Fruit fly (Drosophila melanogaster): ENCODE measurements around the gene CG6428.

Gene CG6428

DNA sequence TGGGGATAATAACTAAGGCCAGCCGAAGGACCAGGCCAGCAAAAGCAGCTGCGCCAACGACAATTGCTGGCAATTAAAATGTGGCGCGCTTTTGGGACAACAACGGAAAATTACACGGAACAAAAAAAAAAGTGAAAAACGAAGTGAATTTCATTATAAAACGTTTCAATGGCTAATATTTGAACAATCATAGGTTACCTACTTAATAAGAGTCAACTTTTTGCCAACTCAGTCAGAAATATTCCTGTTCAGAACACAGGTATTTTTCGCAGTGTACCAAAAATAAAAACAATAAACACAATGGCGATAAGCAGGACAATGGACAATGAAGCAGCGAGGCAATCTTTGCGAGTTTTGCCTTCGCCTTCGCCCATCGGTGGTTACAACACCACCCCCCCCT lies 36.6 kb upstream of the CG6428 start (continued):
- TF ChIP-seq CG13775 (GFP tag; optimal IDR thresholded peaks at IDR 0.05) (peak; percentile 20), bcd (GFP tag; optimal IDR thresholded peaks at IDR 0.05) (peak; percentile 14), fu2 (GFP tag; optimal IDR thresholded peaks at IDR 0.05) (no peak), CG8388 (GFP tag; optimal IDR thresholded peaks at IDR 0.05) (peak; percentile 20), Hmr (GFP tag; optimal IDR thresholded peaks at IDR 0.05) (peak; percentile 49), danr (GFP tag; IDR thresholded peaks at IDR 0.05) (no peak), Hsf (GFP tag; optimal IDR thresholded peaks at IDR 0.05) (peak; percentile 3), lilli (GFP tag; optimal IDR thresholded peaks at IDR 0.05) (peak; percentile 4), Atf-2 (GFP tag; optimal IDR thresholded peaks at IDR 0.05) (no peak), CG5180 (GFP tag; optimal IDR thresholded peaks at IDR 0.05) (no peak), CG4360 (GFP tag; IDR thresholded peaks at IDR 0.05) (no peak), Xrp1 (GFP tag; IDR thresholded peaks at IDR 0.05) (peak; percentile 53), hkb (optimal IDR thresholded peaks at IDR 0.05) (no peak), hkb (GFP tag; IDR thresholded peaks at IDR 0.05) (peak; percentile 43; the same call in 1 of the 2 replicates), CG2712 (tag; optimal IDR thresholded peaks at IDR 0.05) (peak; percentile 18), phol (tag; optimal IDR thresholded peaks at IDR 0.05) (peak; percentile 40), pnt (GFP tag; optimal IDR thresholded peaks at IDR 0.05) (no peak), scrt (GFP tag; optimal IDR thresholded peaks at IDR 0.05) (no peak), CG10979 (tag; optimal IDR thresholded peaks at IDR 0.05) (peak; percentile 44), twi (tag; optimal IDR thresholded peaks at IDR 0.05) (no peak), row (GFP tag; IDR thresholded peaks at IDR 0.05) (peak; percentile 56), CG31441 (GFP tag; IDR thresholded peaks at IDR 0.05) (peak; percentile 26; the same call in 1 of the 2 replicates), ATbp (GFP tag; optimal IDR thresholded peaks at IDR 0.05) (peak; percentile 19), Six4 (GFP tag; optimal IDR thresholded peaks at IDR 0.05) (no peak), Ssrp (tag; optimal IDR thresholded peaks at IDR 0.05) (peak; percentile 32), Ets65A (GFP tag) (peak; percentile 19), CoRest (tag; optimal IDR thresholded peaks at IDR 0.05) (peak; percentile 23), gem (tag; optimal IDR thresholded peaks at IDR 0.05) (peak; percentile 63), lola (GFP tag; optimal IDR thresholded peaks at IDR 0.05) (peak in 1 of 3 experiments; percentile 1), Dfd (GFP tag; optimal IDR thresholded peaks at IDR 0.05) (no peak), CG10366 (GFP tag; IDR thresholded peaks at IDR 0.05) (peak; percentile 40; the same call in 1 of the 2 replicates), bsh (GFP tag; optimal IDR thresholded peaks at IDR 0.05) (peak in 1 of 2 experiments; percentile 59), CG11456 (GFP tag; IDR thresholded peaks at IDR 0.05) (0 out of 3 replicates have a peak, but pooled peaks have one; percentile 11), Sox100B (GFP tag; optimal IDR thresholded peaks at IDR 0.05) (peak; percentile 12), Meics (GFP tag; optimal IDR thresholded peaks at IDR 0.05) (peak; percentile 21), H2.0 (GFP tag; IDR thresholded peaks at IDR 0.05) (peak; percentile 48; the same call in 1 of the 2 replicates), dysf (GFP tag; IDR thresholded peaks at IDR 0.05) (peak; percentile 51; the same call in 1 of the 3 replicates), CG10209 (GFP tag; optimal IDR thresholded peaks at IDR 0.05) (peak; percentile 33), Bgb (GFP tag; IDR thresholded peaks at IDR 0.05; ENCODE audit: partially characterized antibody) (no peak), en (GFP tag; optimal IDR thresholded peaks at IDR 0.05) (no peak), CG7357 (GFP tag; IDR thresholded peaks at IDR 0.05) (0 out of 3 replicates have a peak, but pooled peaks have one; percentile 26), CG3281 (GFP tag; optimal IDR thresholded peaks at IDR 0.05) (peak; percentile 9), her (GFP tag; optimal IDR thresholded peaks at IDR 0.05) (no peak), Deaf1 (tag; optimal IDR thresholded peaks at IDR 0.05) (no peak), CG12769 (tag; optimal IDR thresholded peaks at IDR 0.05) (peak; percentile 23), CG34422 (GFP tag; IDR thresholded peaks at IDR 0.05) (peak; percentile 32; the same call in 1 of the 3 replicates), slbo (GFP tag; IDR thresholded peaks at IDR 0.05) (peak; percentile 55), Lpt (GFP tag; optimal IDR thresholded peaks at IDR 0.05) (no peak), cwo (GFP tag; optimal IDR thresholded peaks at IDR 0.05) (peak; percentile 6), CG11504 (tag; optimal IDR thresholded peaks at IDR 0.05) (peak; percentile 53)
